Fruit fly (Drosophila melanogaster) whole organism, embryonic: ENCODE measurements around the gene Kal1.

Experiments
- B-H1 ChIP-seq: fragments of 200-800 bp; sonication (Bioruptor generic); IDR thresholded peaks from 3 replicates; pipeline ENCODE4 v1.3.6; 2022; ENCODE audit warnings: missing biosample characterization, missing genetic modification characterization
- CG10209 ChIP-seq: fragments of 200-800 bp; sonication (Bioruptor generic); optimal IDR thresholded peaks from 3 replicates; lab custom pipeline; 2017; ENCODE audit warnings: missing biosample characterization, mild to moderate bottlenecking, missing genetic modification characterization, missing genetic modification reagents
- CG10979 ChIP-seq: fragments of 200-800 bp; sonication (Bioruptor generic); optimal IDR thresholded peaks from 2 replicates; lab custom pipeline; 2018; ENCODE audit warnings: missing biosample characterization, mild to moderate bottlenecking, missing genetic modification characterization, moderate library complexity
- CG11456 ChIP-seq: fragments of 200-800 bp; sonication (Bioruptor generic); IDR thresholded peaks from 3 replicates; pipeline ENCODE4 v1.3.6; 2022; ENCODE audit warnings: missing biosample characterization, missing genetic modification characterization
- CG12299 ChIP-seq: fragments of 200-800 bp; sonication (Bioruptor generic); optimal IDR thresholded peaks from 2 replicates; lab custom pipeline; 2018; ENCODE audit warnings: missing biosample characterization, mild to moderate bottlenecking, missing genetic modification characterization
- CG1602 ChIP-seq: fragments of 200-800 bp; sonication (Bioruptor generic); optimal IDR thresholded peaks from 3 replicates; lab custom pipeline; 2016; ENCODE audit warnings: missing biosample characterization, missing genetic modification characterization
- CG1603 ChIP-seq: fragments of 200-800 bp; sonication (Bioruptor generic); optimal IDR thresholded peaks from 2 replicates; lab custom pipeline; 2019; ENCODE audit warnings: missing biosample characterization, mild to moderate bottlenecking, missing genetic modification characterization, moderate library complexity
- CG16863 ChIP-seq: fragments of 200-800 bp; sonication (Bioruptor generic); optimal IDR thresholded peaks from 3 replicates; lab custom pipeline; 2016; ENCODE audit warnings: missing biosample characterization, missing genetic modification characterization
- CG31388 ChIP-seq: fragments of 200-800 bp; sonication (Bioruptor generic); optimal IDR thresholded peaks from 2 replicates; lab custom pipeline; 2016; ENCODE audit warnings: missing biosample characterization, missing genetic modification characterization
- CG3407 ChIP-seq: fragments of 200-800 bp; sonication (Bioruptor generic); optimal IDR thresholded peaks from 2 replicates; lab custom pipeline; 2018; ENCODE audit warnings: missing biosample characterization, mild to moderate bottlenecking, missing genetic modification characterization
- CG34422 ChIP-seq: fragments of 200-800 bp; sonication (Bioruptor generic); IDR thresholded peaks from 3 replicates; pipeline ENCODE4 v1.3.6; 2022; ENCODE audit warnings: missing biosample characterization, missing genetic modification characterization
- CG42726 ChIP-seq: fragments of 200-800 bp; sonication (Bioruptor generic); IDR thresholded peaks from 2 replicates; pipeline ENCODE4 v1.3.6; 2022; ENCODE audit warnings: missing biosample characterization, missing genetic modification characterization; ENCODE audit not compliant: partially characterized antibody
- CG4617 ChIP-seq: fragments of 200-800 bp; sonication (Bioruptor generic); optimal IDR thresholded peaks from 3 replicates; lab custom pipeline; 2016; ENCODE audit warnings: missing biosample characterization, missing genetic modification characterization, borderline replicate concordance
- CG5245 ChIP-seq: fragments of 200-800 bp; sonication (Bioruptor generic); optimal IDR thresholded peaks from 3 replicates; lab custom pipeline; 2016; ENCODE audit warnings: missing biosample characterization, missing genetic modification characterization
- D19A ChIP-seq: fragments of 200-800 bp; optimal IDR thresholded peaks from 3 replicates; lab custom pipeline; 2019; ENCODE audit warnings: missing biosample characterization, mild to moderate bottlenecking, missing genetic modification characterization, moderate library complexity
- D19B ChIP-seq: fragments of 200-800 bp; sonication (Bioruptor generic); optimal IDR thresholded peaks from 2 replicates; lab custom pipeline; 2017; ENCODE audit warnings: missing biosample characterization, mild to moderate bottlenecking, missing genetic modification characterization
- Dad ChIP-seq: fragments of 200-800 bp; sonication (Bioruptor generic); optimal IDR thresholded peaks from 3 replicates; lab custom pipeline; 2016; ENCODE audit warnings: missing biosample characterization, missing genetic modification characterization
- Dek ChIP-seq: fragments of 200-800 bp; sonication (Bioruptor generic); optimal IDR thresholded peaks from 3 replicates; lab custom pipeline; 2019; ENCODE audit warnings: missing biosample characterization, mild to moderate bottlenecking, missing genetic modification characterization, moderate library complexity
- Dfd ChIP-seq, 2 experiments: fragments of >200 bp; optimal IDR thresholded peaks; 2 replicates each; lab custom pipeline; 2017; ENCODE audit warnings: missing biosample characterization in 2 of 2, missing genetic modification characterization in 2 of 2
- Dip3 ChIP-seq: fragments of 200-800 bp; sonication (Bioruptor generic); optimal IDR thresholded peaks from 3 replicates; lab custom pipeline; 2016; ENCODE audit warnings: missing biosample characterization, missing genetic modification characterization
- Drgx ChIP-seq: fragments of 200-800 bp; sonication (Bioruptor generic); IDR thresholded peaks from 2 replicates; pipeline ENCODE4 v1.3.6; 2022; ENCODE audit warnings: missing biosample characterization, missing genetic modification characterization
- Fer1 ChIP-seq: fragments of 200-800 bp; sonication (Bioruptor generic); optimal IDR thresholded peaks from 2 replicates; lab custom pipeline; 2017; ENCODE audit warnings: missing biosample characterization, mild to moderate bottlenecking, missing genetic modification characterization
- HLH3B ChIP-seq: fragments of 200-800 bp; sonication (Bioruptor generic); IDR thresholded peaks from 2 replicates; pipeline ENCODE4 v1.3.6; 2022; ENCODE audit warnings: missing biosample characterization, missing genetic modification characterization
- Hmr ChIP-seq: fragments of 200-800 bp; sonication (Bioruptor generic); optimal IDR thresholded peaks from 3 replicates; lab custom pipeline; 2017; ENCODE audit warnings: mild to moderate bottlenecking, missing biosample characterization, missing genetic modification reagents, missing genetic modification characterization
- Hmx ChIP-seq: fragments of 200-800 bp; sonication (Bioruptor generic); optimal IDR thresholded peaks from 2 replicates; lab custom pipeline; 2016; ENCODE audit warnings: missing biosample characterization, missing genetic modification characterization
- MBD-R2 ChIP-seq: fragments of 200-800 bp; sonication (Bioruptor generic); IDR thresholded peaks from 2 replicates; pipeline ENCODE4 v1.3.6; 2022; ENCODE audit warnings: missing biosample characterization, missing genetic modification characterization
- Neu2 ChIP-seq: fragments of 200-800 bp; sonication (Bioruptor generic); optimal IDR thresholded peaks from 3 replicates; lab custom pipeline; 2016; ENCODE audit warnings: missing biosample characterization, missing genetic modification characterization, borderline replicate concordance
- Sox102F ChIP-seq: fragments of 200-800 bp; sonication (Bioruptor generic); optimal IDR thresholded peaks from 2 replicates; lab custom pipeline; 2018; ENCODE audit warnings: missing biosample characterization, mild to moderate bottlenecking, missing genetic modification characterization, moderate library complexity
- Spps ChIP-seq: fragments of 200-800 bp; sonication (Bioruptor generic); optimal IDR thresholded peaks from 2 replicates; lab custom pipeline; 2018; ENCODE audit warnings: missing biosample characterization, mild to moderate bottlenecking, missing genetic modification characterization
- Sry-β ChIP-seq: fragments of 200-800 bp; sonication (Bioruptor generic); optimal IDR thresholded peaks from 2 replicates; lab custom pipeline; 2018; ENCODE audit warnings: missing biosample characterization, mild to moderate bottlenecking, missing genetic modification characterization, moderate library complexity
- Trl ChIP-seq, 3 experiments: fragments of >200 bp in 2 of 3; fragments of 200-800 bp in 1 of 3; sonication (Bioruptor generic) in 1 of 3; optimal IDR thresholded peaks; 2 replicates in 1 of 3; 3 replicates in 2 of 3; lab custom pipeline; 2016 to 2017; ENCODE audit warnings: missing biosample characterization in 1 of 3, missing genetic modification characterization in 1 of 3
- ase ChIP-seq: fragments of 200-800 bp; sonication (Bioruptor generic); IDR thresholded peaks from 3 replicates; pipeline ENCODE4 v1.3.6; 2022; ENCODE audit warnings: missing biosample characterization, missing genetic modification characterization
- crp ChIP-seq, 2 experiments: fragments of 200-800 bp; sonication (Bioruptor generic); optimal IDR thresholded peaks; 2 replicates in 1 of 2; 3 replicates in 1 of 2; lab custom pipeline; 2017; ENCODE audit warnings: missing biosample characterization in 2 of 2, missing genetic modification characterization in 2 of 2, mild to moderate bottlenecking in 1 of 2, moderate library complexity in 1 of 2
- dmrt11E ChIP-seq: fragments of 200-800 bp; sonication (Bioruptor generic); optimal IDR thresholded peaks from 3 replicates; lab custom pipeline; 2018; ENCODE audit warnings: missing biosample characterization, mild to moderate bottlenecking, missing genetic modification characterization, moderate library complexity
- eyg ChIP-seq: fragments of 200-800 bp; sonication (Bioruptor generic); optimal IDR thresholded peaks from 3 replicates; lab custom pipeline; 2016; ENCODE audit warnings: missing biosample characterization, missing genetic modification characterization
- grau ChIP-seq: fragments of 200-800 bp; optimal IDR thresholded peaks from 3 replicates; lab custom pipeline; 2019; ENCODE audit warnings: missing biosample characterization, mild to moderate bottlenecking, missing genetic modification characterization, moderate library complexity
- hb ChIP-seq: fragments of 200-800 bp; sonication (Bioruptor generic); IDR thresholded peaks from 3 replicates; pipeline ENCODE4 v1.3.6; 2022; ENCODE audit warnings: missing biosample characterization, missing genetic modification characterization; ENCODE audit not compliant: partially characterized antibody
- lbe ChIP-seq: fragments of 200-800 bp; sonication (Bioruptor generic); optimal IDR thresholded peaks from 2 replicates; lab custom pipeline; 2016; ENCODE audit warnings: missing biosample characterization, mild to moderate bottlenecking, missing genetic modification characterization
- lov ChIP-seq, 2 experiments: fragments of 200-800 bp in 1 of 2; fragments of >200 bp in 1 of 2; sonication (Bioruptor generic) in 1 of 2; IDR thresholded peaks in 1 of 2; optimal IDR thresholded peaks in 1 of 2; 2 replicates in 1 of 2; 3 replicates in 1 of 2; pipeline versions ENCODE4 v1.3.6 to Lab custom; 2017 to 2022; ENCODE audit warnings: missing biosample characterization in 1 of 2, missing genetic modification characterization in 1 of 2
- nmo ChIP-seq: fragments of 200-800 bp; sonication (Bioruptor generic); optimal IDR thresholded peaks from 2 replicates; lab custom pipeline; 2018; ENCODE audit warnings: missing biosample characterization, mild to moderate bottlenecking, missing genetic modification characterization, moderate library complexity
- oc ChIP-seq: fragments of 200-800 bp; sonication (Bioruptor generic); optimal IDR thresholded peaks from 2 replicates; lab custom pipeline; 2018; ENCODE audit warnings: missing biosample characterization, mild to moderate bottlenecking, missing genetic modification characterization, moderate library complexity
- org-1 ChIP-seq: fragments of 200-800 bp; sonication (Bioruptor generic); optimal IDR thresholded peaks from 2 replicates; lab custom pipeline; 2017; ENCODE audit warnings: missing biosample characterization, missing genetic modification characterization
- pfk ChIP-seq: fragments of 200-800 bp; sonication (Bioruptor generic); optimal IDR thresholded peaks from 2 replicates; lab custom pipeline; 2018; ENCODE audit warnings: missing biosample characterization, mild to moderate bottlenecking, missing genetic modification characterization, moderate library complexity
- pho ChIP-seq: fragments of 200-800 bp; sonication (Bioruptor generic); optimal IDR thresholded peaks from 2 replicates; lab custom pipeline; 2016; ENCODE audit warnings: missing biosample characterization, missing genetic modification characterization
- row ChIP-seq: fragments of 200-800 bp; sonication (Bioruptor generic); IDR thresholded peaks from 3 replicates; pipeline ENCODE4 v1.3.6; 2022; ENCODE audit warnings: missing biosample characterization, missing genetic modification characterization
- sd ChIP-seq: fragments of 200-800 bp; sonication (Bioruptor generic); optimal IDR thresholded peaks from 3 replicates; lab custom pipeline; 2018; ENCODE audit warnings: missing biosample characterization, mild to moderate bottlenecking, missing genetic modification characterization, moderate library complexity
- shn ChIP-seq: fragments of 200-800 bp; sonication (Bioruptor generic); optimal IDR thresholded peaks from 3 replicates; lab custom pipeline; 2016; ENCODE audit warnings: missing biosample characterization, missing genetic modification characterization
- slou ChIP-seq: fragments of 200-800 bp; sonication (Bioruptor generic); optimal IDR thresholded peaks from 3 replicates; lab custom pipeline; 2016; ENCODE audit warnings: missing biosample characterization, missing genetic modification characterization
- tx ChIP-seq: fragments of 200-800 bp; sonication (Bioruptor generic); optimal IDR thresholded peaks from 2 replicates; lab custom pipeline; 2016; ENCODE audit warnings: missing biosample characterization, missing genetic modification characterization

Gene Kal1

DNA sequence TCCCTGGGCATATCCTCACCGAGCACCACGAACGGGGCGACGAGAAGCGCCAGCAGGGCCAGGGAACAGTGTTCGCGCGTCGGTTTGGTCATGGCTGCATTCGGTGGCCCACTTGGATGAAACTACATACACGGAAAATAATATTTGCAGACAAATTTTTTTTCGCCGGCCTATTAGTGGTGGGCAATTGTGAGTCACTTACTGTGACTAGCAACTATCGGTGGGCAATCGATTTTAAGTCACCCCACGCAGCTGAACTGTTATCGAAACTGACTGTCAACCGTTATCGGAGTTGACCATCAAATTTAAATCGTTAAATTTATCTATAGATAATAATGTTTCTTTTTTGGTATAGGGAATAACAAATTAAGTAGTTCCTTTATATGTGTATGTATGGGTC lies 28.2 kb downstream of the Kal1 start, which contains the start of gene CG5510 (continued):
- peak; percentile 7 for TF ChIP-seq pfk (GFP tag; lab: Kevin White, UChicago)
- 0 out of 2 replicates have a peak, but pooled peaks have one; percentile 11 for TF ChIP-seq Drgx (GFP tag; lab: Robert Waterston, UW)
- peak; percentile 74 for TF ChIP-seq pho (GFP tag; lab: Kevin White, UChicago)
- TF ChIP-seq shn (GFP tag; lab: Kevin White, UChicago) = peak; percentile 67
- TF ChIP-seq Sry-β (GFP tag; lab: Kevin White, UChicago) = peak; percentile 29
- peak; percentile 37 for TF ChIP-seq Fer1 (GFP tag; lab: Kevin White, UChicago)
- TF ChIP-seq Hmr (GFP tag; lab: Kevin White, UChicago) = peak; percentile 62
- no peak for TF ChIP-seq B-H1
- peak; percentile 96 for TF ChIP-seq CG42726
- peak; percentile 11 for TF ChIP-seq D19A (tag; lab: Kevin White, UChicago)
- no peak for TF ChIP-seq CG3407 (GFP tag; lab: Kevin White, UChicago)
- no peak for TF ChIP-seq lbe (GFP tag; lab: Kevin White, UChicago)
- TF ChIP-seq org-1 = no peak
- peak; percentile 53 for TF ChIP-seq grau
- TF ChIP-seq Dip3 (GFP tag; lab: Kevin White, UChicago) = peak; percentile 6
- peak; percentile 48 for TF ChIP-seq tx
- TF ChIP-seq nmo (GFP tag; lab: Kevin White, UChicago) = peak; percentile 76
- peak; percentile 15 for TF ChIP-seq CG12299
- TF ChIP-seq sd = peak; percentile 32
- TF ChIP-seq CG5245 (GFP tag; lab: Kevin White, UChicago) = peak; percentile 9
- no peak for TF ChIP-seq Trl (optimal IDR thresholded peaks at IDR 0.05; lab: Kevin White, UChicago)
- peak; percentile 40 for TF ChIP-seq Trl (GFP tag; optimal IDR thresholded peaks at IDR 0.05; lab: Kevin White, UChicago)
- TF ChIP-seq Neu2 (GFP tag; lab: Kevin White, UChicago) = no peak
- TF ChIP-seq lov (optimal IDR thresholded peaks at IDR 0.05; lab: Kevin White, UChicago) = no peak
- 0 out of 3 replicates have a peak, but pooled peaks have one; percentile 20 for TF ChIP-seq lov (GFP tag; IDR thresholded peaks at IDR 0.05; lab: Robert Waterston, UW)
- TF ChIP-seq crp (GFP tag; optimal IDR thresholded peaks at IDR 0.05; lab: Kevin White, UChicago) = peak in 1 of 2 experiments; percentile 67
- TF ChIP-seq CG11456 (GFP tag; lab: Robert Waterston, UW) = peak; percentile 66; the same call in 2 of the 3 replicates
- TF ChIP-seq ase (GFP tag; lab: Robert Waterston, UW) = 0 out of 3 replicates have a peak, but pooled peaks have one; percentile 21
- peak; percentile 86 for TF ChIP-seq CG1603 (tag; lab: Kevin White, UChicago)
- TF ChIP-seq Sox102F (GFP tag; lab: Kevin White, UChicago) = no peak
- TF ChIP-seq slou (GFP tag; lab: Kevin White, UChicago) = no peak
- peak; percentile 7 for TF ChIP-seq CG10979 (tag; lab: Kevin White, UChicago)
- no peak for TF ChIP-seq Hmx (GFP tag; lab: Kevin White, UChicago)
- TF ChIP-seq CG4617 (GFP tag; lab: Kevin White, UChicago) = peak; percentile 72
- TF ChIP-seq CG10209 (GFP tag; lab: Kevin White, UChicago) = peak; percentile 15
- TF ChIP-seq Spps (tag; lab: Kevin White, UChicago) = peak; percentile 5
- no peak for TF ChIP-seq D19B
- peak; percentile 69 for TF ChIP-seq Dad (GFP tag; lab: Kevin White, UChicago)
- no peak for TF ChIP-seq CG31388 (GFP tag; lab: Kevin White, UChicago)
- peak; percentile 11 for TF ChIP-seq dmrt11E (tag; lab: Kevin White, UChicago)
- peak; percentile 83 for TF ChIP-seq row (GFP tag; lab: Robert Waterston, UW)
- TF ChIP-seq oc (tag; lab: Kevin White, UChicago) = peak; percentile 10
- peak; percentile 39 for TF ChIP-seq eyg (GFP tag; lab: Kevin White, UChicago)
- TF ChIP-seq MBD-R2 (GFP tag; lab: Robert Waterston, UW) = peak; percentile 98
- TF ChIP-seq CG1602 (GFP tag; lab: Kevin White, UChicago) = peak; percentile 20
- TF ChIP-seq CG34422 (GFP tag; lab: Robert Waterston, UW) = peak; percentile 93
- peak; percentile 47 for TF ChIP-seq HLH3B
- TF ChIP-seq CG16863 = no peak
- peak; percentile 32 for TF ChIP-seq Dek (tag; lab: Kevin White, UChicago)
- TF ChIP-seq hb (GFP tag; lab: Robert Waterston, UW) = peak; percentile 96
- no peak for TF ChIP-seq Dfd (GFP tag; optimal IDR thresholded peaks at IDR 0.05; lab: Kevin White, UChicago)
